Worm (Caenorhabditis elegans): ENCODE data around the gene hmp-1.
A peak's percentile ranks its signal among the peaks of the same experiment; 100 is the strongest.

hmp-1 gene

DNA sequence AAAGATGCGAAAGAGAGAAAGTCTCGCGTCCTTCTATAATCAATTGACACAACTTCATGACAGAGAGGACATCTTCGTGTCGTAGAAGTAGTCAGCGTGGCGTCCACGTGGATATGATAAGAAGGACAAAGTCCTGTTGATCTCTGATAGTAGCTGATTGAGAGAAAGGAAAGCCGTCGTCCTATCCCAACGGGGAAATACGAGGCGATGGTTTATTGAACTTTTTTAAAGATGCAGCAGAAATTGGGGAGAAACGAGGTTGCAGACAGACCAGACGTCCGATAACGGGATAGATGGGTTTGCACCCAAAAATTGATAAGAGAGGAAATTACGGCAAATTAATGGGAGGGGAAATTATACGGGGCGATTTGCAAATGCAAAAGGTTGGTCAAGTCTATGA, 43.2 kb upstream of the hmp-1 start (continued):
- no peak for TF ChIP-seq ceh-8 (GFP tag; optimal IDR thresholded peaks at IDR 0.05)
- TF ChIP-seq ets-5 (GFP tag; IDR thresholded peaks at IDR 0.05) = no peak
- no peak for TF ChIP-seq sptf-1 (tag; optimal IDR thresholded peaks at IDR 0.05)
- TF ChIP-seq dsc-1 (tag; optimal IDR thresholded peaks at IDR 0.05) = no peak
- TF ChIP-seq tlp-1 (tag; optimal IDR thresholded peaks at IDR 0.05) = no peak
- TF ChIP-seq jun-1 (tag; optimal IDR thresholded peaks at IDR 0.05) = peak; percentile 27
- TF ChIP-seq C34B4.2 (tag; optimal IDR thresholded peaks at IDR 0.05) = no peak
- TF ChIP-seq lir-3 (tag; optimal IDR thresholded peaks at IDR 0.05; ENCODE audit: poor library complexity) = no peak
- TF ChIP-seq ces-1 (GFP tag; optimal IDR thresholded peaks at IDR 0.05) = no peak
- TF ChIP-seq nhr-77 (tag; optimal IDR thresholded peaks at IDR 0.05) = peak; percentile 45
- TF ChIP-seq tbx-2 (tag; optimal IDR thresholded peaks at IDR 0.05) = peak; percentile 84
- TF ChIP-seq hlh-4 (tag; optimal IDR thresholded peaks at IDR 0.05) = no peak
- peak; percentile 55 for TF ChIP-seq ztf-4 (tag; optimal IDR thresholded peaks at IDR 0.05)
- TF ChIP-seq elt-3 (tag; optimal IDR thresholded peaks at IDR 0.05) = peak; percentile 84 to 100 (median 98)
- TF ChIP-seq ceh-90 (tag; optimal IDR thresholded peaks at IDR 0.05) = no peak
- TF ChIP-seq unc-30 (tag; optimal IDR thresholded peaks at IDR 0.05) = no peak
- TF ChIP-seq lin-14 (GFP tag; optimal IDR thresholded peaks at IDR 0.05) = peak; percentile 89
- TF ChIP-seq nhr-76 (tag; optimal IDR thresholded peaks at IDR 0.05) = no peak
- TF ChIP-seq nhr-47 (tag; optimal IDR thresholded peaks at IDR 0.05) = peak; percentile 73
- no peak for TF ChIP-seq C04F5.9 (tag; optimal IDR thresholded peaks at IDR 0.05)
- TF ChIP-seq fkh-4 (tag; optimal IDR thresholded peaks at IDR 0.05; ENCODE audit: borderline replicate concordance) = no peak
- peak; percentile 89 for TF ChIP-seq nhr-90 (tag; optimal IDR thresholded peaks at IDR 0.05; ENCODE audit: poor library complexity)
- TF ChIP-seq unc-86 (tag; optimal IDR thresholded peaks at IDR 0.05) = no peak
- TF ChIP-seq sox-4 (tag; optimal IDR thresholded peaks at IDR 0.05) = no peak
- TF ChIP-seq mdl-1 (tag; optimal IDR thresholded peaks at IDR 0.05) = peak; percentile 23 to 98
- peak; percentile 98 for TF ChIP-seq blmp-1 (tag; optimal IDR thresholded peaks at IDR 0.05)
- TF ChIP-seq C16A3.4 (tag; optimal IDR thresholded peaks at IDR 0.05) = peak; percentile 48
- TF ChIP-seq vab-15 (tag; optimal IDR thresholded peaks at IDR 0.05) = no peak
- no peak for TF ChIP-seq unc-98 (GFP tag; IDR thresholded peaks at IDR 0.05)
- no peak for TF ChIP-seq hpl-2 (GFP tag; optimal IDR thresholded peaks at IDR 0.05)
- no peak for TF ChIP-seq pag-3 (tag; optimal IDR thresholded peaks at IDR 0.05; ENCODE audit: borderline replicate concordance, insufficient read depth)
- peak; percentile 86 for TF ChIP-seq grh-1 (GFP tag; IDR thresholded peaks at IDR 0.05)
- no peak for TF ChIP-seq snpc-4 (tag; optimal IDR thresholded peaks at IDR 0.05)
- peak; percentile 86 for TF ChIP-seq unc-130 (tag; optimal IDR thresholded peaks at IDR 0.05)
- TF ChIP-seq zag-1 (tag; optimal IDR thresholded peaks at IDR 0.05) = no peak
- TF ChIP-seq lin-35 (GFP tag; optimal IDR thresholded peaks at IDR 0.05) = peak in 1 of 2 experiments; percentile 69
- TF ChIP-seq ceh-82 (tag; optimal IDR thresholded peaks at IDR 0.05) = no peak
- no peak for TF ChIP-seq F16B12.6 (tag; optimal IDR thresholded peaks at IDR 0.05)
- no peak for TF ChIP-seq ceh-88 (GFP tag; IDR thresholded peaks at IDR 0.05)
- no peak for TF ChIP-seq ztf-11 (tag; optimal IDR thresholded peaks at IDR 0.05)
- TF ChIP-seq nhr-11 (tag; optimal IDR thresholded peaks at IDR 0.05) = no peak
- peak; percentile 91 for TF ChIP-seq nhr-71 (tag; optimal IDR thresholded peaks at IDR 0.05)
- TF ChIP-seq nhr-19 (GFP tag; conservative IDR thresholded peaks at IDR 0.05) = peak; percentile 81
- TF ChIP-seq irx-1 (tag; optimal IDR thresholded peaks at IDR 0.05) = no peak
- TF ChIP-seq swsn-7 (tag; optimal IDR thresholded peaks at IDR 0.05) = peak; percentile 19
- TF ChIP-seq fos-1 (tag; optimal IDR thresholded peaks at IDR 0.05) = no peak
- TF ChIP-seq nhr-20 (tag; optimal IDR thresholded peaks at IDR 0.05) = peak; percentile 95
- TF ChIP-seq Y116A8C.19 (tag; optimal IDR thresholded peaks at IDR 0.05; ENCODE audit: borderline replicate concordance) = no peak
- TF ChIP-seq pqm-1 (tag; optimal IDR thresholded peaks at IDR 0.05) = no peak
- TF ChIP-seq pax-3 (tag; optimal IDR thresholded peaks at IDR 0.05) = no peak

Measured in whole organism, L1 larva.